Worm (Caenorhabditis elegans) whole organism, midembryonic: ENCODE measurements around the gene Y51H7C.10.

ENCODE experiments used
- klf-2 ChIP-seq: fragments of 200-800 bp; sonication (Bioruptor generic); conservative IDR thresholded peaks from 2 replicates; pipeline ENCODE4 v1.3.6; 2022; ENCODE audit warnings: missing genetic modification reagents, missing genetic modification characterization, missing compliant biosample characterization
- med-1 ChIP-seq: sonication (generic microtip); optimal IDR thresholded peaks from 2 replicates; lab custom pipeline; 2017; ENCODE audit warnings: missing genetic modification characterization, mild to moderate bottlenecking, missing compliant biosample characterization, antibody characterized with exemption, missing genetic modification reagents; ENCODE audit not compliant: insufficient read depth
- ztf-29 ChIP-seq: fragments of 200-800 bp; sonication (Bioruptor generic); IDR thresholded peaks from 2 replicates; pipeline ENCODE4 v1.3.6; 2022; ENCODE audit warnings: missing genetic modification reagents, missing genetic modification characterization, missing compliant biosample characterization

DNA sequence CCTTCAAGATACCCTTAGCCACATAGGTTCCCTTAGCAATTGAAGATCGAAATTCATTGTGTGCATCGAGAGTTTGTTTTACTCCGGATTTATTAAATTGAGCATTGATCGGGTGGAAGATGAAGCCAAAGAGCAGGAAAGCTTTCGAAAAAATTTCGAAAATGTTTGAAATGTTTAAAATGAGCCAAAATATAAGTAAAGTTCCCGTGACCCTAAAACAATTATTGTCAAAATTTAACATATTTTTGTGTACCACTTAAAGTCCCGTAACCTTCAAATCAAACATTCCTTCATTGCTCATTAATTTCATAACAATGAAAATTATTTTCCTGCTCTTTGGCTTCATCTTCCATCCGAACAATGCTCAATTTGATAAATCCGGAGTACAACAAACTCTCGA, 21.4 kb upstream of the Y51H7C.10 start, which contains the start of gene scl-17:
- TF ChIP-seq ztf-29 (no peak), med-1 (GFP tag; lab: Kevin White, UChicago) (no peak), klf-2 (GFP tag; lab: Robert Waterston, UW) (no peak)
